Fruit fly (Drosophila melanogaster) whole organism, pupa: ENCODE data around the gene CG17198.

Experiments
- CG15710 ChIP-seq: fragments of 200-800 bp; sonication (Bioruptor generic); optimal IDR thresholded peaks from 2 replicates; lab custom pipeline; 2018; ENCODE audit warnings: missing biosample characterization, mild to moderate bottlenecking, missing genetic modification characterization, moderate library complexity
- CG17806 ChIP-seq: fragments of 200-800 bp; sonication (Bioruptor generic); optimal IDR thresholded peaks from 2 replicates; lab custom pipeline; 2018; ENCODE audit warnings: missing biosample characterization, mild to moderate bottlenecking, missing genetic modification characterization, moderate library complexity
- EcR ChIP-seq: fragments of 200-800 bp; sonication (Bioruptor generic); optimal IDR thresholded peaks from 3 replicates; lab custom pipeline; 2019; ENCODE audit warnings: missing biosample characterization, missing genetic modification characterization, mild to moderate bottlenecking, moderate library complexity, missing genetic modification reagents
- Snoo ChIP-seq: fragments of 200-800 bp; sonication (Bioruptor generic); optimal IDR thresholded peaks from 3 replicates; lab custom pipeline; 2017; ENCODE audit warnings: missing biosample characterization, mild to moderate bottlenecking, missing genetic modification characterization, inconsistent platforms

- TF ChIP-seq CG17806: no peak
- no peak for TF ChIP-seq EcR (GFP tag; lab: Kevin White, UChicago)
- no peak for TF ChIP-seq Snoo (tag; lab: Kevin White, UChicago)
- no peak for TF ChIP-seq CG15710 (tag; lab: Kevin White, UChicago)
Measured at dm6 chr3R:25811611-25812010, 36.4 kb upstream of the CG17198 start, which contains the start of the genes Acam and CG17770.
